Fruit fly (Drosophila melanogaster) Kc167 (cell line): ENCODE results near the gene Cp7Fc.

Experiments
- Sin3A ChIP-seq: fragments of >200 bp; optimal IDR thresholded peaks from 2 replicates; lab custom pipeline; 2018; ENCODE audit warnings: missing external identifiers
- h ChIP-seq: fragments of >200 bp; optimal IDR thresholded peaks from 3 replicates; lab custom pipeline; 2018; ENCODE audit warnings: missing external identifiers
- insv ChIP-seq: fragments of >200 bp; optimal IDR thresholded peaks from 3 replicates; lab custom pipeline; 2018; ENCODE audit warnings: missing external identifiers

DNA sequence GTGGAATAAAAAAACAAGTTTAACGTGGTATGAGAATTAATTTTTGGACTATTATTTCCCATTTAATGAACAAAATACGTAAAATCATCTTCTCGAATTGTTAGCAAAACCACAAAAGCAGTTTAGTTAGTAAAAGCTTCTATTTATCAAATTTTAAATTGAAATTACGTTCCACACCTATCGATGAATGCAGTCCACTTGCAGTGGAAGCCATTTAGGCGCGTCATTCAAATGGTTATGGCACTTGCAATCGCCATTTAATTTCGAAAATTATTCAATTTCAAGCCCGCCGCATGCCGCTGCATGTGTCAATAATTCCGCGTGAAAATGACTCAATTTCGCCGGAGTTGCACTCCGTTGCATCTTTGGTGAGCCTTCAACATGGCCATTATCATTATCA lies 34.0 kb upstream of the Cp7Fc start:
- no peak for TF ChIP-seq insv
- TF ChIP-seq Sin3A (lab: Kevin White, UChicago): no peak
- no peak for TF ChIP-seq h (lab: Kevin White, UChicago)
